Fruit fly (Drosophila melanogaster) whole organism: ENCODE measurements around the gene Jhbp11.

Experiments used
- CG8478 ChIP-seq: fragments of >200 bp; optimal IDR thresholded peaks from 2 replicates; lab custom pipeline; 2018; ENCODE audit warnings: inconsistent platforms
- Dll ChIP-seq: fragments of >200 bp; optimal IDR thresholded peaks from 2 replicates; lab custom pipeline; 2017
- EcR ChIP-seq, 2 experiments: fragments of >200 bp; optimal IDR thresholded peaks; 2 replicates each; lab custom pipeline; 2017; ENCODE audit warnings: missing biosample characterization in 2 of 2, missing genetic modification characterization in 2 of 2, missing genetic modification reagents in 2 of 2
- pan ChIP-seq: fragments of >200 bp; optimal IDR thresholded peaks from 2 replicates; lab custom pipeline; 2017
- psq ChIP-seq: fragments of >200 bp; optimal IDR thresholded peaks from 2 replicates; lab custom pipeline; 2017
- usp ChIP-seq: fragments of >200 bp; optimal IDR thresholded peaks from 2 replicates; lab custom pipeline; 2017; ENCODE audit warnings: missing biosample characterization, missing genetic modification characterization, mixed read lengths

- no peak for TF ChIP-seq usp (GFP tag; lab: Kevin White, UChicago)
- no peak for TF ChIP-seq EcR (GFP tag; optimal IDR thresholded peaks at IDR 0.05; lab: Kevin White, UChicago)
- TF ChIP-seq CG8478 (lab: Kevin White, UChicago) = no peak
- no peak for TF ChIP-seq pan (lab: Kevin White, UChicago)
- no peak for TF ChIP-seq Dll (lab: Kevin White, UChicago)
- TF ChIP-seq psq (lab: Kevin White, UChicago) = no peak
These were observed 31.8 kb upstream of the Jhbp11 start for dm6 chr3R:27069201-27069600.
